Fruit fly (Drosophila melanogaster): ENCODE results near the gene Sec61gamma.
A peak's percentile ranks its signal among the peaks of the same experiment; 100 is the strongest.

Gene Sec61gamma

dm6 chrX:19651757-19652419, 8.8 kb downstream of the Sec61gamma start, which contains the start of the genes Ranbp21 and Elys (continued):
- TF ChIP-seq CG17829 (tag; optimal IDR thresholded peaks at IDR 0.05) (peak; percentile 33), gt (GFP tag; IDR thresholded peaks at IDR 0.05) (no peak), CG4617 (GFP tag; optimal IDR thresholded peaks at IDR 0.05; ENCODE audit: borderline replicate concordance) (peak; percentile 20), Awh (GFP tag; IDR thresholded peaks at IDR 0.05) (0 out of 2 replicates have a peak, but pooled peaks have one; percentile 29), unc-4 (GFP tag; IDR thresholded peaks at IDR 0.05; ENCODE audit: partially characterized antibody) (peak; percentile 44; the same call in 1 of the 2 replicates), Sry-β (GFP tag; optimal IDR thresholded peaks at IDR 0.05) (no peak), inv (GFP tag; IDR thresholded peaks at IDR 0.05; ENCODE audit: partially characterized antibody) (peak; percentile 45; the same call in 1 of the 2 replicates), bsh (GFP tag; optimal IDR thresholded peaks at IDR 0.05) (peak in 1 of 2 experiments; percentile 31), rib (GFP tag; IDR thresholded peaks at IDR 0.05) (peak; percentile 86), Poxn (GFP tag; IDR thresholded peaks at IDR 0.05) (no peak), CG18476 (GFP tag; optimal IDR thresholded peaks at IDR 0.05) (peak; percentile 22), Adf1 (GFP tag; IDR thresholded peaks at IDR 0.05) (no peak), Stat92E (GFP tag; optimal IDR thresholded peaks at IDR 0.05) (no peak), nmo (GFP tag; optimal IDR thresholded peaks at IDR 0.05) (peak; percentile 72), lola (GFP tag; optimal IDR thresholded peaks at IDR 0.05) (peak in 1 of 3 experiments; percentile 51), ssp (GFP tag; IDR thresholded peaks at IDR 0.05) (peak; percentile 47), crol (GFP tag; IDR thresholded peaks at IDR 0.05) (no peak), CG13287 (GFP tag; IDR thresholded peaks at IDR 0.05; ENCODE audit: partially characterized antibody) (peak; percentile 55), CG15514 (GFP tag; optimal IDR thresholded peaks at IDR 0.05) (peak; percentile 13), pan (optimal IDR thresholded peaks at IDR 0.05) (no peak), pan (GFP tag; optimal IDR thresholded peaks at IDR 0.05 in 1 of 2, IDR thresholded peaks at IDR 0.05 in 1 of 2) (peak in 1 of 2 experiments; percentile 68), lilli (GFP tag; optimal IDR thresholded peaks at IDR 0.05) (peak; percentile 69), NFAT (GFP tag; IDR thresholded peaks at IDR 0.05) (0 out of 2 replicates have a peak, but pooled peaks have one; percentile 15), ab (GFP tag; optimal IDR thresholded peaks at IDR 0.05) (no peak), HLH4C (GFP tag; IDR thresholded peaks at IDR 0.05; ENCODE audit: partially characterized antibody) (no peak; the same call in none of the 3 replicates), CG13894 (tag; optimal IDR thresholded peaks at IDR 0.05) (no peak), Kr (GFP tag; optimal IDR thresholded peaks at IDR 0.05) (no peak), CHES-1-like (GFP tag; optimal IDR thresholded peaks at IDR 0.05) (peak; percentile 82), twi (tag; optimal IDR thresholded peaks at IDR 0.05) (no peak), gfzf (GFP tag; optimal IDR thresholded peaks at IDR 0.05) (peak; percentile 28), NfI (GFP tag; optimal IDR thresholded peaks at IDR 0.05) (peak; percentile 27), CG12744 (GFP tag; optimal IDR thresholded peaks at IDR 0.05) (peak; percentile 21), Sox102F (GFP tag; optimal IDR thresholded peaks at IDR 0.05) (no peak), hbn (GFP tag; IDR thresholded peaks at IDR 0.05; ENCODE audit: partially characterized antibody) (no peak), CG10462 (GFP tag; optimal IDR thresholded peaks at IDR 0.05) (peak; percentile 77), PHDP (tag; optimal IDR thresholded peaks at IDR 0.05) (no peak), unpg (GFP tag; optimal IDR thresholded peaks at IDR 0.05) (no peak), Atf-2 (GFP tag; optimal IDR thresholded peaks at IDR 0.05) (no peak), esg (GFP tag; conservative IDR thresholded peaks at IDR 0.05) (peak; percentile 47; the same call in 1 of the 2 replicates), D19A (tag; optimal IDR thresholded peaks at IDR 0.05) (no peak), amos (GFP tag; IDR thresholded peaks at IDR 0.05; ENCODE audit: partially characterized antibody) (peak; percentile 55; the same call in 1 of the 2 replicates), HHEX (GFP tag; optimal IDR thresholded peaks at IDR 0.05) (no peak), so (GFP tag; IDR thresholded peaks at IDR 0.05) (no peak), org-1 (GFP tag; optimal IDR thresholded peaks at IDR 0.05) (no peak), HmgD (GFP tag; optimal IDR thresholded peaks at IDR 0.05) (peak; percentile 40), CG17612 (GFP tag; IDR thresholded peaks at IDR 0.05) (no peak), grn (GFP tag; optimal IDR thresholded peaks at IDR 0.05) (no peak), CG8388 (GFP tag; optimal IDR thresholded peaks at IDR 0.05) (peak; percentile 20)

All from whole organism, embryonic.